Worm (Caenorhabditis elegans) whole organism, young adult: ENCODE data around the gene T23G7.3.
A peak's percentile ranks its signal among the peaks of the same experiment; 100 is the strongest.

ENCODE experiments used
- B0336.3 ChIP-seq: fragments of 200-800 bp; sonication (Bioruptor generic); IDR thresholded peaks from 2 replicates; pipeline ENCODE4 v1.3.6; 2022; ENCODE audit warnings: missing genetic modification characterization, missing compliant biosample characterization
- C06A6.2 ChIP-seq: fragments of 200-800 bp; sonication (Bioruptor generic); conservative IDR thresholded peaks from 2 replicates; pipeline ENCODE4 v1.3.6; 2022; ENCODE audit warnings: missing genetic modification characterization, missing compliant biosample characterization
- F37B4.10 ChIP-seq: fragments of 200-800 bp; sonication (Bioruptor generic); IDR thresholded peaks from 2 replicates; pipeline ENCODE4 v1.3.6; 2022; ENCODE audit warnings: missing genetic modification characterization, missing compliant biosample characterization
- F52B5.7 ChIP-seq: sonication (generic microtip); optimal IDR thresholded peaks from 2 replicates; lab custom pipeline; 2016; ENCODE audit warnings: mild to moderate bottlenecking, missing genetic modification characterization, missing compliant biosample characterization
- F55B11.4 ChIP-seq: sonication (generic microtip); optimal IDR thresholded peaks from 2 replicates; lab custom pipeline; 2016; ENCODE audit warnings: missing compliant biosample characterization, missing genetic modification characterization, borderline replicate concordance; ENCODE audit not compliant: insufficient read depth
- F57A8.1 ChIP-seq: fragments of 200-800 bp; sonication (Bioruptor generic); optimal IDR thresholded peaks from 2 replicates; lab custom pipeline; 2018; ENCODE audit warnings: mild to moderate bottlenecking, missing genetic modification characterization, moderate library complexity, missing compliant biosample characterization
- Y53G8AR.9 ChIP-seq: fragments of 200-800 bp; sonication (Bioruptor generic); conservative IDR thresholded peaks from 2 replicates; pipeline ENCODE4 v1.3.6; 2022; ENCODE audit warnings: missing genetic modification reagents, missing genetic modification characterization, missing compliant biosample characterization
- Y67H2A.10 ChIP-seq: fragments of 200-800 bp; sonication (Bioruptor generic); conservative IDR thresholded peaks from 2 replicates; pipeline ENCODE4 v1.3.6; 2022; ENCODE audit warnings: missing genetic modification reagents, missing genetic modification characterization, missing compliant biosample characterization
- akir-1 ChIP-seq: fragments of 200-800 bp; sonication (Bioruptor generic); optimal IDR thresholded peaks from 2 replicates; lab custom pipeline; 2018; ENCODE audit warnings: mild to moderate bottlenecking, missing genetic modification characterization, moderate library complexity, missing compliant biosample characterization
- ama-1 ChIP-seq, 3 experiments: fragments of 150-350 bp in 1 of 3; sonication (generic microtip) in 2 of 3; optimal IDR thresholded peaks; 2 replicates each; lab custom pipeline; 2014 to 2018; ENCODE audit warnings: missing biosample characterization in 2 of 3, missing genetic modification characterization in 2 of 3, missing genetic modification reagents in 2 of 3
- atf-7 ChIP-seq: sonication (generic microtip); optimal IDR thresholded peaks from 2 replicates; lab custom pipeline; 2017; ENCODE audit warnings: mild to moderate bottlenecking, missing genetic modification characterization, missing compliant biosample characterization
- athp-1 ChIP-seq: sonication (generic microtip); optimal IDR thresholded peaks from 2 replicates; lab custom pipeline; 2017; ENCODE audit warnings: mild to moderate bottlenecking, missing genetic modification characterization, missing compliant biosample characterization
- bed-2 ChIP-seq: fragments of 200-800 bp; sonication (Bioruptor generic); IDR thresholded peaks from 2 replicates; pipeline ENCODE4 v1.3.6; 2022; ENCODE audit warnings: missing genetic modification reagents, missing genetic modification characterization, missing compliant biosample characterization
- ccch-3 ChIP-seq: fragments of 200-800 bp; sonication (Bioruptor generic); optimal IDR thresholded peaks from 2 replicates; lab custom pipeline; 2018; ENCODE audit warnings: mild to moderate bottlenecking, missing genetic modification characterization, missing compliant biosample characterization
- cebp-1 ChIP-seq, 2 experiments: fragments of 200-800 bp in 1 of 2; sonication (Bioruptor generic) in 1 of 2; sonication (generic microtip) in 1 of 2; IDR thresholded peaks in 1 of 2; optimal IDR thresholded peaks in 1 of 2; 2 replicates each; pipeline versions ENCODE4 v1.3.6 to Lab custom; 2017 to 2022; ENCODE audit warnings: missing compliant biosample characterization in 2 of 2, missing genetic modification characterization in 2 of 2, mild to moderate bottlenecking in 1 of 2, missing genetic modification reagents in 1 of 2, moderate library complexity in 1 of 2
- ceh-58 ChIP-seq: fragments of 200-800 bp; sonication (Bioruptor generic); IDR thresholded peaks from 2 replicates; pipeline ENCODE4 v1.3.6; 2022; ENCODE audit warnings: missing genetic modification characterization, missing compliant biosample characterization
- chd-7 ChIP-seq: sonication (generic microtip); optimal IDR thresholded peaks from 2 replicates; lab custom pipeline; 2016; ENCODE audit warnings: mild to moderate bottlenecking, missing genetic modification characterization, moderate library complexity, missing compliant biosample characterization
- die-1 ChIP-seq: sonication (generic microtip); optimal IDR thresholded peaks from 2 replicates; lab custom pipeline; 2016; ENCODE audit warnings: missing genotype, mild to moderate bottlenecking, missing genetic modification characterization, missing compliant biosample characterization
- gei-17 ChIP-seq: fragments of 200-800 bp; sonication (Bioruptor generic); optimal IDR thresholded peaks from 2 replicates; lab custom pipeline; 2018; ENCODE audit warnings: mild to moderate bottlenecking, missing genetic modification characterization, missing compliant biosample characterization
- hlh-12 ChIP-seq: sonication (generic microtip); optimal IDR thresholded peaks from 2 replicates; lab custom pipeline; 2016; ENCODE audit warnings: missing genetic modification characterization, missing compliant biosample characterization
- let-526 ChIP-seq: fragments of 200-800 bp; sonication (Bioruptor generic); IDR thresholded peaks from 2 replicates; pipeline ENCODE4 v1.3.6; 2022; ENCODE audit warnings: missing genetic modification reagents, missing genetic modification characterization, missing compliant biosample characterization
- let-607 ChIP-seq, 2 experiments: fragments of 200-800 bp in 1 of 2; sonication (Bioruptor generic) in 1 of 2; sonication (generic microtip) in 1 of 2; optimal IDR thresholded peaks; 2 replicates each; lab custom pipeline; 2016 to 2018; ENCODE audit warnings: mild to moderate bottlenecking in 2 of 2, missing compliant biosample characterization in 2 of 2, missing genetic modification characterization in 2 of 2, moderate library complexity in 2 of 2, missing genotype in 1 of 2
- lin-40 ChIP-seq: sonication (generic microtip); optimal IDR thresholded peaks from 2 replicates; lab custom pipeline; 2016; ENCODE audit warnings: missing genetic modification characterization, mild to moderate bottlenecking, missing compliant biosample characterization, missing genotype, missing genetic modification reagents
- lir-1 ChIP-seq: fragments of 200-800 bp; sonication (Bioruptor generic); conservative IDR thresholded peaks from 2 replicates; pipeline ENCODE4 v1.3.6; 2022; ENCODE audit warnings: missing genetic modification reagents, missing genetic modification characterization, missing compliant biosample characterization
- madf-3 ChIP-seq: fragments of 200-800 bp; sonication (Bioruptor generic); IDR thresholded peaks from 2 replicates; pipeline ENCODE4 v1.3.6; 2022; ENCODE audit warnings: missing genetic modification reagents, missing genetic modification characterization, missing compliant biosample characterization
- mes-4 ChIP-seq: sonication (generic microtip); optimal IDR thresholded peaks from 2 replicates; lab custom pipeline; 2016; ENCODE audit warnings: missing genotype, missing genetic modification characterization, missing compliant biosample characterization
- mxl-1 ChIP-seq: sonication (generic microtip); optimal IDR thresholded peaks from 2 replicates; lab custom pipeline; 2016; ENCODE audit warnings: missing genetic modification characterization, missing compliant biosample characterization
- nhr-80 ChIP-seq: sonication (generic microtip); optimal IDR thresholded peaks from 2 replicates; lab custom pipeline; 2016; ENCODE audit warnings: missing genetic modification characterization, missing compliant biosample characterization
- pbrm-1 ChIP-seq: fragments of 200-800 bp; sonication (Bioruptor generic); IDR thresholded peaks from 2 replicates; pipeline ENCODE4 v1.3.6; 2022; ENCODE audit warnings: missing genetic modification reagents, missing genetic modification characterization, missing compliant biosample characterization
- rec-8 ChIP-seq, 2 experiments: sonication (generic microtip); optimal IDR thresholded peaks; 2 replicates each; lab custom pipeline; 2016; ENCODE audit warnings: mild to moderate bottlenecking in 2 of 2, missing genetic modification characterization in 2 of 2, missing genetic modification reagents in 2 of 2, missing genotype in 2 of 2, missing biosample characterization in 1 of 2, missing compliant biosample characterization in 1 of 2, moderate library complexity in 1 of 2
- sea-2 ChIP-seq: fragments of 200-800 bp; sonication (Bioruptor generic); IDR thresholded peaks from 2 replicates; pipeline ENCODE4 v1.3.6; 2022; ENCODE audit warnings: missing genetic modification characterization, missing compliant biosample characterization
- snpc-4 ChIP-seq, 5 experiments: fragments of 150-350 bp in 1 of 5; sonication (generic microtip) in 4 of 5; optimal IDR thresholded peaks; 2 replicates each; lab custom pipeline; 2014 to 2018; ENCODE audit warnings: missing genetic modification characterization in 5 of 5, missing biosample characterization in 3 of 5, antibody characterized with exemption in 2 of 5, mild to moderate bottlenecking in 2 of 5, missing compliant biosample characterization in 2 of 5, missing genotype in 2 of 5, moderate library complexity in 2 of 5, missing genetic modification reagents in 1 of 5
- xnd-1 ChIP-seq: sonication (generic microtip); optimal IDR thresholded peaks from 2 replicates; lab custom pipeline; 2016; ENCODE audit warnings: missing genotype, missing genetic modification reagents, missing genetic modification characterization, missing compliant biosample characterization
- ztf-3 ChIP-seq: fragments of 200-800 bp; sonication (Bioruptor generic); optimal IDR thresholded peaks from 2 replicates; lab custom pipeline; 2018; ENCODE audit warnings: mild to moderate bottlenecking, missing genetic modification characterization, missing compliant biosample characterization
- ztf-6 ChIP-seq: fragments of 200-800 bp; sonication (Bioruptor generic); IDR thresholded peaks from 2 replicates; pipeline ENCODE4 v1.3.6; 2022; ENCODE audit warnings: missing genetic modification reagents, missing genetic modification characterization, missing compliant biosample characterization

The T23G7.3 gene

DNA sequence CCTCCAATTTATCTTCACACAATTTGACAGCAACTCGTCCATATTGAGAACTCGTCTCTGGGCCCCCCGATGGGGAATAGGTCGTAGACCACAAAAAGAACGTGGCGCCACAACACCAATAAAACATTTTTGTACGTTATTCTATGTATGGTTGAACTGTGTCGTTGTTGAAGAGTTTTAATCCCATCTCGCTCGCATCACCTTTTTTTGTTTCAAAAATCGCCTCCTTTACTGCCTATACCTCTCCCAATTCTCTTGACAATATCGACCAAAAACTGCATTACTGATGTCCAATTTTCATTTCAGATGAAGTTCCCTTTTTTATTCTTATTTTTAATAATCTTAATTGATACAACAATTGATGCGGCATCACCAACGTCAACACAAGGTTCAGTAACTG, 29.6 kb upstream of the T23G7.3 start, which contains the start of gene let-23:
Gene let-23, plus strand, starts transcription at position 301 of the 400 bp plus-strand sequence.
- no peak for TF ChIP-seq atf-7 (tag; lab: Kevin White, UChicago)
- no peak for TF ChIP-seq lin-40 (tag; lab: Kevin White, UChicago)
- TF ChIP-seq snpc-4 (GFP tag; optimal IDR thresholded peaks at IDR 0.05; lab: Kevin White, UChicago): no peak
- no peak for TF ChIP-seq snpc-4 (tag; optimal IDR thresholded peaks at IDR 0.05; lab: Kevin White, UChicago)
- TF ChIP-seq ccch-3 (GFP tag; lab: Kevin White, UChicago): no peak
- no peak for TF ChIP-seq nhr-80 (tag; lab: Kevin White, UChicago)
- no peak for TF ChIP-seq ama-1 (optimal IDR thresholded peaks at IDR 0.05; lab: Kevin White, UChicago)
- TF ChIP-seq ama-1 (GFP tag; optimal IDR thresholded peaks at IDR 0.05; lab: Kevin White, UChicago): no peak
- no peak for TF ChIP-seq rec-8 (tag; optimal IDR thresholded peaks at IDR 0.05; lab: Kevin White, UChicago)

DNA sequence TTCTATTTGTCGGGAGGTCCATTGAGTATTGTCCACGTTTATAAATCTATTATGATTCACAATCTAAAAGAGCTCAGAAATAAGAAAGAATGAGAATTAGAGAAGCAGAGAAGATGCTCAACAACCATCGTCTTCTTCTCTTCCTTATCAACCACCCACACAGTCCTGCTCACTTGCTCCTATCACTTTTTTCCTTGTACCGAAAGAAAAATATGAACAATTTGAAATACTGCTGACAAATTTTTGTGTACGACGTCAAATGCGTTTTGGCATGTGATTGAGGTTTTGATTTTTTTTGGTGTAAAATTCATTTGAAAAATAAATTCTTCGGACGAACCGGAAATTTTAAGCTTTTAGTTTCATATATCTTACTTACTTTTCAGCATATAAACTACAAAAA, 28.7 kb upstream of the T23G7.3 start:
- TF ChIP-seq F37B4.10 (GFP tag; lab: Robert Waterston, UW): no peak
- no peak for TF ChIP-seq akir-1 (GFP tag; lab: Kevin White, UChicago)
- no peak for TF ChIP-seq sea-2
- no peak for TF ChIP-seq F57A8.1 (GFP tag; lab: Kevin White, UChicago)
- peak; percentile 85 for TF ChIP-seq nhr-80 (tag; lab: Kevin White, UChicago)
- no peak for TF ChIP-seq lir-1 (GFP tag; lab: Robert Waterston, UW)
- TF ChIP-seq snpc-4 (GFP tag; optimal IDR thresholded peaks at IDR 0.05; lab: Kevin White, UChicago): no peak
- peak in 1 of 4 experiments; percentile 1 for TF ChIP-seq snpc-4 (tag; optimal IDR thresholded peaks at IDR 0.05; lab: Kevin White, UChicago)
- TF ChIP-seq let-607 (tag; optimal IDR thresholded peaks at IDR 0.05; lab: Kevin White, UChicago): peak in 1 of 2 experiments; percentile 17
- TF ChIP-seq die-1 (tag; lab: Kevin White, UChicago): no peak
- TF ChIP-seq F52B5.7 (tag; lab: Kevin White, UChicago): no peak
- TF ChIP-seq hlh-12 (tag; lab: Kevin White, UChicago): no peak
- TF ChIP-seq mxl-1: no peak
- TF ChIP-seq let-526 (GFP tag; lab: Robert Waterston, UW): no peak
- no peak for TF ChIP-seq B0336.3 (GFP tag; lab: Robert Waterston, UW)
- no peak for TF ChIP-seq C06A6.2 (GFP tag; lab: Robert Waterston, UW)

DNA sequence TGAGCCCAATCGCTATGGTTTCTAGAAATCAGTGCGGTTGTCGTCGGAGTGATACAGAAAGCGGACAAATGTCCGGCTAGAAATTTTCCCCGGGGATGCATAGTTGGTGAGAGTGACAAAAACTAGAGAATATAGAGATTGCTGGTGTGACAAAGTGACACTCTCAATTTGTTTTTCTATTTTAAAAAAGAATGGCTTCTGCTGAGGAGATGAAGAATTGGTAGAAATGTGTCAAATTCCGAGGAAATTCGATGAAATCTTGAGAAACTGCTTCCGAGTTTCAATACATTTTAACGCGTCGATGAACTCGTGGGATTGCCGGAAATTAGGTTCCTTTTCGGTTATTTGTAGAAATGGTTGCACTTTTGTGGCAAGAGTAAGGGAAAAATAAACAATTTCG, 26.6 kb upstream of the T23G7.3 start, which contains the start of gene twk-4:
Gene twk-4, minus strand, starts transcription at position 101 of the 400 bp plus-strand sequence.
- TF ChIP-seq Y53G8AR.9 (GFP tag; lab: Robert Waterston, UW) (no peak), madf-3 (GFP tag; lab: Robert Waterston, UW) (no peak), xnd-1 (tag; lab: Kevin White, UChicago) (no peak), ztf-3 (no peak), chd-7 (tag; lab: Kevin White, UChicago) (no peak), pbrm-1 (GFP tag; lab: Robert Waterston, UW) (no peak), cebp-1 (GFP tag; IDR thresholded peaks at IDR 0.05; lab: Robert Waterston, UW) (no peak), cebp-1 (tag; optimal IDR thresholded peaks at IDR 0.05; lab: Kevin White, UChicago) (no peak), ama-1 (optimal IDR thresholded peaks at IDR 0.05; lab: Kevin White, UChicago) (no peak), ama-1 (GFP tag; optimal IDR thresholded peaks at IDR 0.05; lab: Kevin White, UChicago) (no peak), ceh-58 (GFP tag; lab: Robert Waterston, UW) (no peak), mxl-1 (no peak), bed-2 (GFP tag; lab: Robert Waterston, UW) (no peak), lir-1 (GFP tag; lab: Robert Waterston, UW) (no peak), athp-1 (tag; lab: Kevin White, UChicago) (no peak), F55B11.4 (tag; lab: Kevin White, UChicago) (no peak), F52B5.7 (tag; lab: Kevin White, UChicago) (no peak), gei-17 (GFP tag; lab: Kevin White, UChicago) (no peak), ztf-6 (no peak), Y67H2A.10 (GFP tag; lab: Robert Waterston, UW) (no peak), mes-4 (tag; lab: Kevin White, UChicago) (no peak)
